Fruit fly (Drosophila melanogaster): ENCODE data around the gene CG34132.

Gene CG34132

dm6 chr2L:7875676-7876075 lies 9.6 kb upstream of the CG34132 start:
- no peak for TF ChIP-seq CG8478 (optimal IDR thresholded peaks at IDR 0.05)
- no peak for TF ChIP-seq CTCF (optimal IDR thresholded peaks at IDR 0.05)

DNA sequence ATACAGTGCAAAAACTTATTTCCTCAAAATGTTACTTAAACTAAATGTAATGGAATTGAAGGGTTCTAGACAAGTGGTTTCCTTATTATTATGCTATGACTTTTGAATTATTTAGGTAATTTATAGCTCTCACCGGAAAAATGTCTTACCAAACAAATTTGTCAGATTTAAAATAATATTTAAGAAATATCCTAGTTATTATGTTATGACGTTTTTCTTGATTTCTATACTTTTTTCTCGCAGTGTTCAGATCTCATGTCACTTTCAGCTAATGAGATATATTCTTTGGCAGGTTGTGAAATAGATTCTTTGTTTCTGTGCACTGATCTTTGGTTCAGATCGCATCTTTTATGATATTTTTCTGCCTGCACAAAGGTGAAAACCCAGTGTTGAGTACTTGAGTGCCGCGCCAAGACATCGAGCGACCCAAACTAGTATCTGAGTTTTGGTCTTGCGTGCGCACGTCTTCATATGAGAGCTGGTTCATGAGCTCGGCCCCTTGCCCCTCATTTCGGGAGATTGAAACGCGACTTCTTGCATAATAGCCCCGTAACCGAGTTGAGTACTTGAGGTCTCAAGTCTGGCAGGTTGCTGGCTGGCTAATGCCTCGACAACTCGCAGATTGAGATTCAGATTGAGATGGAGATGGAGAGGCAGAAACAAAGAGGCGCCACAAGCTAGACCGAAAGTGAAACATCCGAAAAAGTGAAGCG lies 8.6 kb upstream of the CG34132 start:
- TF ChIP-seq CTCF (optimal IDR thresholded peaks at IDR 0.05), result no peak
- no peak for TF ChIP-seq CG8478 (optimal IDR thresholded peaks at IDR 0.05)

dm6 chr2L:7878372-7878771 lies 6.9 kb upstream of the CG34132 start:
- TF ChIP-seq CG8478 (optimal IDR thresholded peaks at IDR 0.05) (no peak), CTCF (optimal IDR thresholded peaks at IDR 0.05) (no peak)

DNA sequence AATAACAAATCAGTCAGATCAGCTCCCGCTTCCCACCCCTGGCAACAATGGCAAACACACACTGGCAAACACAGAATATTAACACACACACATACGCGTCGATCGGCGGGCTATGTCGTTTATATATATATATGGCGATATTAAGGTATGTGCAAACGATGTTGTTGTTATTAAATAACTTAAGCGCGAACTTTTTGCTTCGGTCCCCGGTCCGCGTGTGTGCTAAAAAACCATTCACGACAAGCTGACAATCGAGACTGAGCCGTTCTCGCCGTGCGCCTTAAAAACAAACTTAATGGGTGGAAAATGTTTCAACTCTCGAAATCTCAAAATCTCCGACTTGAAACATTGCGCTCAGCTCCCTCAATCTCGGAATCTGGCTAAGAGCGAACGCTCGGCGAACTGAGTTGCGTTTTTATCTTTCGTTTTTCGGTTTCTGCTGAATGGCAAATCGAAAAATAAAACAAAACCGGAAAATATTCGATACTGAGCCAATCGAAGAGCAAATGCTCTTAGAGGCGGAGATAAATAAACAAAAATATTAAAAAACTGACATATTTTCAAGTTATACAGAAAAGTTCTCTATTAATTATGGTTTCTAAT lies 5.9 kb upstream of the CG34132 start, which contains the start of gene spz3:
spz3 (minus strand) TSS at position 261 of the 603 bp plus-strand sequence.
- TF ChIP-seq CG8478 (optimal IDR thresholded peaks at IDR 0.05) (no peak), CTCF (optimal IDR thresholded peaks at IDR 0.05) (no peak)

DNA sequence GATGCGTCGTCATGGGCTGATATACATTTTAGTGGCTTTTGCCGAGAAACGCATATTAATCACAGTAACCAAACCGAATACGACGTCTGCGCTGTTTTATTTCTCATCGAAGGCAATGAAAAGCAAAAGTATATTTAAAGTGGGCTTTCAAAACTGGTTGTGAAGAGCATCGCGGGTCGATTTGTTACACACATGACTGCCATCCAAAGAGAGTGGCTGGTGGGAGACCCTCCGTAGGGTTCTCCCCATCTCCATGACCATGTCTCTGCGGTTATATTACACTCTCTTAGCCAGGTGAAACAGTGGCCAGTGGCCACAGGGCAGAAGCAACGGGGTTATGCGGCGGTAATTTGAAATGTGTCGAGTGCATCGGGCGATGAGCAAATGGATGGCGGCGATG lies 4.8 kb upstream of the CG34132 start:
- TF ChIP-seq CTCF (optimal IDR thresholded peaks at IDR 0.05) (no peak), CG8478 (optimal IDR thresholded peaks at IDR 0.05) (no peak)

DNA sequence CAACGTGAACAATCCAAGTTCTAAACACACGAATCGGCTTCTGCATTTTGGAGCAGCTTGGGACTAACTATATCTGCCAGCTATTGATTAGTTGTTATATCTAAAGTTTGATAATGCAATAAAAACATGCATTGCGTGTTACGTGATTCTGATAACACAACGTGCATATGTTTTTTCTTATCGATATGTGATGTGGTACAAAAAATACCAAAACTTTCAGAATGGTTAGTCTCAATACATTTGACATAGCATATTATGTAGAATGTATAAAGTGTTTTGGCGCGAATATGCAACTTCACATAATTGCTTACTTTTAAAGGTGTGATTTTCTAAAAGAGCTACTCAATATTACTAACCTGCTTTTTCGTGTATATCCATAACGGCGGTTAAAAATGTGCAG lies 649 bp downstream of the CG34132 start:
- TF ChIP-seq CG8478 (optimal IDR thresholded peaks at IDR 0.05) (no peak), CTCF (optimal IDR thresholded peaks at IDR 0.05) (peak; percentile 42 to 47)

DNA sequence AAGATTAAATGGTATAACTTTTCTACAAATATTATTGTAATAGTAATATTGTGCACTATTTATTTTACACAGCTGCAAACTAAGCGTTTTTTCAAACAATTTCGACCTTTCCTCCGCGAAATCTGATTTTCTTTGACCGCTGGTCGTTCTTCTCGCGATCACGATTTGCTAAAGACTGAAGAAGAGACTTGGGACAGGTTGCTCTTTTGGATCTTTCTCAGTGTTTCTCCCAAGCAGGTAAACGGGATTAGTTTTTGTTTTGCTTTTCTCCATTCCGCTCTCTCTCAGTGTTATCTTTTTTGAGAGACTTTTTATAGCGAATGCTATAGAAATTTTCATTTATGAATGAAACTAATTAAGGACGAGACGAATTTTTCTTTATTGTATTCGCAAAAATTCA lies 2.0 kb downstream of the CG34132 start, which contains the start of gene CG7102:
CG7102 (minus strand) TSS at position 181 of the 400 bp plus-strand sequence.
- TF ChIP-seq CTCF (optimal IDR thresholded peaks at IDR 0.05) (no peak), CG8478 (optimal IDR thresholded peaks at IDR 0.05) (no peak)

dm6 chr2L:7889029-7889428 lies 3.7 kb downstream of the CG34132 start, which contains the start of gene Spn28Da:
TSS of gene Spn28Da (minus strand) at chr2L:7889129.
- TF ChIP-seq CTCF (optimal IDR thresholded peaks at IDR 0.05) (no peak), CG8478 (optimal IDR thresholded peaks at IDR 0.05) (no peak)

DNA sequence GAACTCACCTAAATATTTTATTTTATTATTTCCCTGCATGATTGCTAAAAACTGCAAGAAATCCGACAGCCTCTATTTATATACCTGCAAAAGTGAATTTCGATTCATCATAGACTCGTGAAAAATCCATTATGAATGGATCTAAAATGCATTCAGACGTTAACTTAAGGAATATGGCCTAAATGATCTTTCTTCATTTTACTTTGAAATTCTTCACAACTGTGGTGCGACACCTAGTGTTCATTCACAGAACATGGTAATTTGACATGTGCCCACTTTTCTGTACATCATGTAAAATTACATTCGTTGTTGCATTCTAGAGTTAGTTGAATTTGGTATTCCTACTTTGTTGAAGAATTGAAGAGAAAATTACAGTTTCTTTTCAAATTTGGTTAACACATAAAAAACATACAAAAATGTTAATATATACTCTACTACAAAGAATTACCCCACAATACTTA lies 5.4 kb downstream of the CG34132 start, which contains the start of gene Spn28Db:
Spn28Db (minus strand) TSS at position 51 of the 461 bp plus-strand sequence.
- no peak for TF ChIP-seq CG8478 (optimal IDR thresholded peaks at IDR 0.05)
- peak; percentile 96 to 97 for TF ChIP-seq CTCF (optimal IDR thresholded peaks at IDR 0.05)

- TF ChIP-seq CTCF (optimal IDR thresholded peaks at IDR 0.05), result no peak
- TF ChIP-seq CG8478 (optimal IDR thresholded peaks at IDR 0.05), result no peak
Observed at dm6 chr2L:7897245-7897644, 11.9 kb downstream of the CG34132 start.

DNA sequence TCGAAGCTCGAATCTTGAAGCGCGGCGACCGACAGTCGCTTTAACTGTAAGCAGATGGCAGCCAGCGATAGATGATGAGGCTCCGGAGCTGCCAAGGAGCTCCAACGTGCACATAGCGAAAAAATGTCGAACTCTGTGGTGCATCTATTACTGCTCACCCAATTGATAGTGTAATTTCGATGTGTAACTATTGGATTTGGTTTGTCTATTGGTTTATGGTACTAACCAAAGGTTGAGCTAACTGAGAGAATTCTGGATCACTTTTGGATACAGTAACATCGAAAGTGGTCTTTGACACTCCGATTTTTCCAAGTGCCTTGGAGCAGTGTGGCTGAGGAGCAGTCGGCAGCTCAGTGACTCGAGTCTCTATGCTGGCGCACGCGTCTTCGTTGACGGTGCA lies 13.3 kb downstream of the CG34132 start:
- TF ChIP-seq CG8478 (optimal IDR thresholded peaks at IDR 0.05), result no peak
- no peak for TF ChIP-seq CTCF (optimal IDR thresholded peaks at IDR 0.05)

- no peak for TF ChIP-seq CTCF (optimal IDR thresholded peaks at IDR 0.05)
- no peak for TF ChIP-seq CG8478 (optimal IDR thresholded peaks at IDR 0.05)
Observed at dm6 chr2L:7899108-7899507, 13.8 kb downstream of the CG34132 start.

dm6 chr2L:7899949-7900348 lies 14.6 kb downstream of the CG34132 start:
- TF ChIP-seq CG8478 (optimal IDR thresholded peaks at IDR 0.05), result no peak
- no peak for TF ChIP-seq CTCF (optimal IDR thresholded peaks at IDR 0.05)

- TF ChIP-seq CTCF (optimal IDR thresholded peaks at IDR 0.05) (no peak), CG8478 (optimal IDR thresholded peaks at IDR 0.05) (no peak)
Observed at dm6 chr2L:7901833-7902232, 16.5 kb downstream of the CG34132 start.

DNA sequence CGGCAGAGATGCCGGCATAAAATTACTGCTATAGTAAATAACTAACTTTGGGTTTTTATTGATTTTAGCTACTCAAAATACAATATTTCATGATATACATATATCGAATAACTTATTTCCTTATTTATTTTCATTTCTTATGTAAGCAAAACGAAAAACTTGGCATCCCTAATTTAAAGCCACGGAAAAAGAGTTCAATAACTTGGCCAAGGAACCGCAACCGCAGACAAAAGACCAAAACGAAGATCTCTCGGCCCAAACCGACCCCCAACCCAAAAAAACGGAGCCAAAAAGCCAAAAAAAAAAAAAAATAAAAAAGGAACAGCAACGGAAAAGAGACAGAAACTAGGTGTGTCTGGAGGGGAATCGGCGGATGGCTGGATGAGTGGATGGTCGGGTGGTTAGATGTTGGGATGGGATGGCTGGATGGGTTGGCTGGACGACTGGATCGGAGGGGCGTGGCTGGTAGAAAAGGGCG lies 24.1 kb downstream of the CG34132 start:
- TF ChIP-seq CG8478 (optimal IDR thresholded peaks at IDR 0.05) (no peak), CTCF (optimal IDR thresholded peaks at IDR 0.05) (no peak)

DNA sequence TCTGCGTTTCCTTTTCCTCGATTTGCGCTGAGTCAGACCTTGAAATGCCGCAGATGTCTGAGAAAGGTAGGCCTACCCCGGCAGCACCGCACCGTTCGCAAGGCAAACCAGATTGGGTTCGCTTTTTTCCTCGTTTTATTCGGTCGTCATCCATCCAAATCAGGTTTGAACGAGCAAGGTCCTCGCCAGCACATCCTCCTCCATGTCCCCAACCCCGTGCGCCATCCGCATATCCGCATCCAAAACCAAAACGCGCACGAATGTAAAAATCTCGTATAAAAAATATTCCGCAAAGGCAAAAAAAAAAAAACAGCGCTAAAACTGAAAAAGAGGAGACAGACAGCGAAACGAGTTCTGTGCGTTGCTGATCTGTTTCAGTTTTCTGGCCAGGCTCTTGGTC lies 24.6 kb downstream of the CG34132 start:
- TF ChIP-seq CTCF (optimal IDR thresholded peaks at IDR 0.05) (no peak), CG8478 (optimal IDR thresholded peaks at IDR 0.05) (no peak)
